Worm (Caenorhabditis elegans) whole organism, young adult: ENCODE results near the gene T20B12.3.
A peak's percentile ranks its signal among the peaks of the same experiment; 100 is the strongest.

Source experiments
- B0035.1 ChIP-seq: sonication (generic microtip); optimal IDR thresholded peaks from 2 replicates; lab custom pipeline; 2016; ENCODE audit warnings: missing genetic modification characterization, mild to moderate bottlenecking, missing compliant biosample characterization, missing genotype, missing genetic modification reagents
- B0261.1 ChIP-seq: sonication (generic microtip); optimal IDR thresholded peaks from 2 replicates; lab custom pipeline; 2016; ENCODE audit warnings: mild to moderate bottlenecking, missing genetic modification characterization, moderate library complexity, missing compliant biosample characterization
- C06A6.2 ChIP-seq: fragments of 200-800 bp; sonication (Bioruptor generic); conservative IDR thresholded peaks from 2 replicates; pipeline ENCODE4 v1.3.6; 2022; ENCODE audit warnings: missing genetic modification characterization, missing compliant biosample characterization
- F23B12.7 ChIP-seq: sonication (generic microtip); optimal IDR thresholded peaks from 2 replicates; lab custom pipeline; 2017; ENCODE audit warnings: missing genetic modification characterization, mild to moderate bottlenecking, missing compliant biosample characterization, antibody characterized with exemption, moderate library complexity; ENCODE audit not compliant: insufficient read depth
- F37B4.10 ChIP-seq: fragments of 200-800 bp; sonication (Bioruptor generic); IDR thresholded peaks from 2 replicates; pipeline ENCODE4 v1.3.6; 2022; ENCODE audit warnings: missing genetic modification characterization, missing compliant biosample characterization
- F49E8.2 ChIP-seq: sonication (generic microtip); optimal IDR thresholded peaks from 3 replicates; lab custom pipeline; 2017; ENCODE audit warnings: missing genetic modification characterization, mild to moderate bottlenecking, missing compliant biosample characterization, antibody characterized with exemption, moderate library complexity; ENCODE audit not compliant: insufficient read depth
- F52B5.7 ChIP-seq: sonication (generic microtip); optimal IDR thresholded peaks from 2 replicates; lab custom pipeline; 2016; ENCODE audit warnings: mild to moderate bottlenecking, missing genetic modification characterization, missing compliant biosample characterization
- F57C9.4 ChIP-seq: sonication (generic microtip); optimal IDR thresholded peaks from 2 replicates; lab custom pipeline; 2017; ENCODE audit warnings: mild to moderate bottlenecking, missing genetic modification characterization, missing compliant biosample characterization
- K11D2.4 ChIP-seq: fragments of 200-800 bp; sonication (Bioruptor generic); IDR thresholded peaks from 2 replicates; pipeline ENCODE4 v1.3.6; 2022; ENCODE audit warnings: missing genetic modification reagents, missing genetic modification characterization, missing compliant biosample characterization
- Y67H2A.10 ChIP-seq: fragments of 200-800 bp; sonication (Bioruptor generic); conservative IDR thresholded peaks from 2 replicates; pipeline ENCODE4 v1.3.6; 2022; ENCODE audit warnings: missing genetic modification reagents, missing genetic modification characterization, missing compliant biosample characterization
- Y79H2A.3 ChIP-seq: fragments of 200-800 bp; sonication (Bioruptor generic); conservative IDR thresholded peaks from 2 replicates; pipeline ENCODE4 v1.3.6; 2022; ENCODE audit warnings: missing genetic modification reagents, missing genetic modification characterization, missing compliant biosample characterization
- athp-1 ChIP-seq: sonication (generic microtip); optimal IDR thresholded peaks from 2 replicates; lab custom pipeline; 2017; ENCODE audit warnings: mild to moderate bottlenecking, missing genetic modification characterization, missing compliant biosample characterization
- bed-2 ChIP-seq: fragments of 200-800 bp; sonication (Bioruptor generic); IDR thresholded peaks from 2 replicates; pipeline ENCODE4 v1.3.6; 2022; ENCODE audit warnings: missing genetic modification reagents, missing genetic modification characterization, missing compliant biosample characterization
- ccch-3 ChIP-seq: fragments of 200-800 bp; sonication (Bioruptor generic); optimal IDR thresholded peaks from 2 replicates; lab custom pipeline; 2018; ENCODE audit warnings: mild to moderate bottlenecking, missing genetic modification characterization, missing compliant biosample characterization
- cebp-1 ChIP-seq, 2 experiments: fragments of 200-800 bp in 1 of 2; sonication (Bioruptor generic) in 1 of 2; sonication (generic microtip) in 1 of 2; IDR thresholded peaks in 1 of 2; optimal IDR thresholded peaks in 1 of 2; 2 replicates each; pipeline versions ENCODE4 v1.3.6 to Lab custom; 2017 to 2022; ENCODE audit warnings: missing compliant biosample characterization in 2 of 2, missing genetic modification characterization in 2 of 2, mild to moderate bottlenecking in 1 of 2, missing genetic modification reagents in 1 of 2, moderate library complexity in 1 of 2
- cebp-2 ChIP-seq: fragments of 200-800 bp; sonication (Bioruptor generic); IDR thresholded peaks from 2 replicates; pipeline ENCODE4 v1.3.6; 2022; ENCODE audit warnings: missing genetic modification characterization, missing compliant biosample characterization
- ceh-40 ChIP-seq: fragments of 200-800 bp; sonication (Bioruptor generic); IDR thresholded peaks from 2 replicates; pipeline ENCODE4 v1.3.6; 2022; ENCODE audit warnings: missing genetic modification characterization, missing compliant biosample characterization
- ceh-79 ChIP-seq: sonication (generic microtip); optimal IDR thresholded peaks from 2 replicates; lab custom pipeline; 2017; ENCODE audit warnings: mild to moderate bottlenecking, missing genetic modification characterization, missing compliant biosample characterization
- ceh-91 ChIP-seq: fragments of 200-800 bp; sonication (Bioruptor generic); IDR thresholded peaks from 2 replicates; pipeline ENCODE4 v1.3.6; 2022; ENCODE audit warnings: missing genetic modification reagents, missing genetic modification characterization, missing compliant biosample characterization
- dpff-1 ChIP-seq: sonication (generic microtip); optimal IDR thresholded peaks from 2 replicates; lab custom pipeline; 2017; ENCODE audit warnings: mild to moderate bottlenecking, missing genetic modification characterization, missing compliant biosample characterization
- dpl-1 ChIP-seq: fragments of 150-350 bp; optimal IDR thresholded peaks from 2 replicates; lab custom pipeline; 2014; ENCODE audit warnings: missing biosample characterization, missing genetic modification reagents, missing genetic modification characterization
- egrh-3 ChIP-seq: fragments of 200-800 bp; sonication (Bioruptor generic); IDR thresholded peaks from 2 replicates; pipeline ENCODE4 v1.3.6; 2022; ENCODE audit warnings: missing genetic modification reagents, missing genetic modification characterization, missing compliant biosample characterization
- ets-4 ChIP-seq: fragments of 200-800 bp; sonication (Bioruptor generic); optimal IDR thresholded peaks from 2 replicates; lab custom pipeline; 2018; ENCODE audit warnings: mild to moderate bottlenecking, missing genetic modification characterization, missing compliant biosample characterization
- fkh-3 ChIP-seq: sonication (generic microtip); optimal IDR thresholded peaks from 2 replicates; lab custom pipeline; 2016; ENCODE audit warnings: mild to moderate bottlenecking, missing genetic modification characterization, missing compliant biosample characterization
- hlh-26 ChIP-seq: fragments of 200-800 bp; sonication (Bioruptor generic); conservative IDR thresholded peaks from 2 replicates; pipeline ENCODE4 v1.3.6; 2022; ENCODE audit warnings: missing genetic modification reagents, missing genetic modification characterization, missing compliant biosample characterization
- hmg-1.2 ChIP-seq: fragments of 200-800 bp; sonication (Bioruptor generic); IDR thresholded peaks from 2 replicates; pipeline ENCODE4 v1.3.6; 2022; ENCODE audit warnings: missing genetic modification reagents, missing genetic modification characterization, missing compliant biosample characterization
- hsf-1 ChIP-seq: fragments of 200-800 bp; sonication (Bioruptor generic); IDR thresholded peaks from 2 replicates; pipeline ENCODE4 v1.3.6; 2022; ENCODE audit warnings: missing genetic modification reagents, missing genetic modification characterization, missing compliant biosample characterization
- lin-26 ChIP-seq: fragments of 200-800 bp; sonication (Bioruptor generic); IDR thresholded peaks from 2 replicates; pipeline ENCODE4 v1.3.6; 2022; ENCODE audit warnings: missing genetic modification reagents, missing genetic modification characterization, missing compliant biosample characterization
- lin-40 ChIP-seq: sonication (generic microtip); optimal IDR thresholded peaks from 2 replicates; lab custom pipeline; 2016; ENCODE audit warnings: missing genetic modification characterization, mild to moderate bottlenecking, missing compliant biosample characterization, missing genotype, missing genetic modification reagents
- lir-1 ChIP-seq: fragments of 200-800 bp; sonication (Bioruptor generic); conservative IDR thresholded peaks from 2 replicates; pipeline ENCODE4 v1.3.6; 2022; ENCODE audit warnings: missing genetic modification reagents, missing genetic modification characterization, missing compliant biosample characterization
- lsy-27 ChIP-seq: sonication (generic microtip); optimal IDR thresholded peaks from 2 replicates; lab custom pipeline; 2017; ENCODE audit warnings: missing genetic modification characterization, mild to moderate bottlenecking, missing compliant biosample characterization, antibody characterized with exemption, missing genotype, borderline replicate concordance; ENCODE audit not compliant: insufficient read depth
- madf-10 ChIP-seq: sonication (generic microtip); optimal IDR thresholded peaks from 2 replicates; lab custom pipeline; 2016; ENCODE audit warnings: mild to moderate bottlenecking, missing genetic modification characterization, missing compliant biosample characterization
- madf-3 ChIP-seq: fragments of 200-800 bp; sonication (Bioruptor generic); IDR thresholded peaks from 2 replicates; pipeline ENCODE4 v1.3.6; 2022; ENCODE audit warnings: missing genetic modification reagents, missing genetic modification characterization, missing compliant biosample characterization
- madf-6 ChIP-seq: fragments of 200-800 bp; sonication (Bioruptor generic); IDR thresholded peaks from 2 replicates; pipeline ENCODE4 v1.3.6; 2022; ENCODE audit warnings: missing genetic modification reagents, missing genetic modification characterization, missing compliant biosample characterization
- mes-4 ChIP-seq: sonication (generic microtip); optimal IDR thresholded peaks from 2 replicates; lab custom pipeline; 2016; ENCODE audit warnings: missing genotype, missing genetic modification characterization, missing compliant biosample characterization
- mxl-1 ChIP-seq: sonication (generic microtip); optimal IDR thresholded peaks from 2 replicates; lab custom pipeline; 2016; ENCODE audit warnings: missing genetic modification characterization, missing compliant biosample characterization
- nhr-120 ChIP-seq: fragments of 200-800 bp; sonication (Bioruptor generic); IDR thresholded peaks from 2 replicates; pipeline ENCODE4 v1.3.6; 2022; ENCODE audit warnings: missing genetic modification characterization, missing compliant biosample characterization
- nhr-179 ChIP-seq: sonication (generic microtip); optimal IDR thresholded peaks from 2 replicates; lab custom pipeline; 2016; ENCODE audit warnings: mild to moderate bottlenecking, missing genetic modification characterization, missing compliant biosample characterization
- pha-4 ChIP-seq: fragments of 150-350 bp; sonication (generic microtip); optimal IDR thresholded peaks from 2 replicates; lab custom pipeline; 2014; ENCODE audit warnings: missing biosample characterization, missing genetic modification reagents, missing genetic modification characterization
- rec-8 ChIP-seq, 2 experiments: sonication (generic microtip); optimal IDR thresholded peaks; 2 replicates each; lab custom pipeline; 2016; ENCODE audit warnings: mild to moderate bottlenecking in 2 of 2, missing genetic modification characterization in 2 of 2, missing genetic modification reagents in 2 of 2, missing genotype in 2 of 2, missing biosample characterization in 1 of 2, missing compliant biosample characterization in 1 of 2, moderate library complexity in 1 of 2
- sdz-38 ChIP-seq: sonication (generic microtip); optimal IDR thresholded peaks from 2 replicates; lab custom pipeline; 2016; ENCODE audit warnings: missing genotype, missing genetic modification characterization, missing compliant biosample characterization
- sea-2 ChIP-seq: fragments of 200-800 bp; sonication (Bioruptor generic); IDR thresholded peaks from 2 replicates; pipeline ENCODE4 v1.3.6; 2022; ENCODE audit warnings: missing genetic modification characterization, missing compliant biosample characterization
- snpc-1.1 ChIP-seq: sonication (generic microtip); optimal IDR thresholded peaks from 2 replicates; lab custom pipeline; 2017; ENCODE audit warnings: missing genetic modification characterization, mild to moderate bottlenecking, missing compliant biosample characterization, antibody characterized with exemption, moderate library complexity, missing genotype, missing genetic modification reagents; ENCODE audit not compliant: insufficient read depth
- sptf-2 ChIP-seq: fragments of 200-800 bp; sonication (Bioruptor generic); optimal IDR thresholded peaks from 2 replicates; lab custom pipeline; 2018; ENCODE audit warnings: mild to moderate bottlenecking, missing genetic modification characterization, missing compliant biosample characterization
- tbp1 ChIP-seq: fragments of 200-800 bp; sonication (Bioruptor generic); optimal IDR thresholded peaks from 2 replicates; lab custom pipeline; 2018; ENCODE audit warnings: mild to moderate bottlenecking, missing genetic modification characterization, missing compliant biosample characterization
- zim-3 ChIP-seq: sonication (generic microtip); optimal IDR thresholded peaks from 2 replicates; lab custom pipeline; 2017; ENCODE audit warnings: mild to moderate bottlenecking, missing genetic modification characterization, moderate library complexity, missing compliant biosample characterization
- ztf-25 ChIP-seq: fragments of 200-800 bp; sonication (Bioruptor generic); IDR thresholded peaks from 2 replicates; pipeline ENCODE4 v1.3.6; 2022; ENCODE audit warnings: missing genetic modification reagents, missing genetic modification characterization, missing compliant biosample characterization
- ztf-6 ChIP-seq: fragments of 200-800 bp; sonication (Bioruptor generic); IDR thresholded peaks from 2 replicates; pipeline ENCODE4 v1.3.6; 2022; ENCODE audit warnings: missing genetic modification reagents, missing genetic modification characterization, missing compliant biosample characterization

T20B12.3 gene

ce11 chrIII:7336214-7336613 lies 45.7 kb upstream of the T20B12.3 start, which contains the start of gene gsp-2:
TSS of gene gsp-2 (plus strand) at chrIII:7336587.
- TF ChIP-seq sea-2 (GFP tag; lab: Robert Waterston, UW) (no peak), dpff-1 (tag; lab: Kevin White, UChicago) (no peak), lsy-27 (tag; lab: Kevin White, UChicago) (peak; percentile 26), lin-26 (GFP tag; lab: Robert Waterston, UW) (0 out of 2 replicates have a peak, but pooled peaks have one; percentile 34), F37B4.10 (GFP tag; lab: Robert Waterston, UW) (no peak), rec-8 (tag; optimal IDR thresholded peaks at IDR 0.05; lab: Kevin White, UChicago) (no peak), F57C9.4 (tag; lab: Kevin White, UChicago) (no peak), fkh-3 (tag; lab: Kevin White, UChicago) (no peak), K11D2.4 (GFP tag; lab: Robert Waterston, UW) (no peak), ztf-6 (GFP tag; lab: Robert Waterston, UW) (no peak), hlh-26 (GFP tag; lab: Robert Waterston, UW) (no peak), dpl-1 (GFP tag; lab: Kevin White, UChicago) (peak; percentile 13), mes-4 (tag; lab: Kevin White, UChicago) (no peak), pha-4 (tag; lab: Kevin White, UChicago) (peak; percentile 3), zim-3 (no peak), sdz-38 (tag; lab: Kevin White, UChicago) (no peak), nhr-120 (no peak), ets-4 (no peak), bed-2 (no peak), C06A6.2 (GFP tag; lab: Robert Waterston, UW) (no peak), F52B5.7 (tag; lab: Kevin White, UChicago) (no peak), ztf-25 (no peak), B0035.1 (tag; lab: Kevin White, UChicago) (no peak), ccch-3 (GFP tag; lab: Kevin White, UChicago) (no peak), cebp-1 (GFP tag; IDR thresholded peaks at IDR 0.05; lab: Robert Waterston, UW) (no peak), cebp-1 (tag; optimal IDR thresholded peaks at IDR 0.05; lab: Kevin White, UChicago) (peak; percentile 69), F23B12.7 (tag; lab: Kevin White, UChicago) (peak; percentile 71), madf-3 (GFP tag; lab: Robert Waterston, UW) (0 out of 2 replicates have a peak, but pooled peaks have one; percentile 34), ceh-79 (tag; lab: Kevin White, UChicago) (no peak), athp-1 (tag; lab: Kevin White, UChicago) (no peak), F49E8.2 (tag; lab: Kevin White, UChicago) (no peak), cebp-2 (GFP tag; lab: Robert Waterston, UW) (0 out of 2 replicates have a peak, but pooled peaks have one; percentile 14), egrh-3 (peak; percentile 60; the same call in 1 of the 2 replicates), hmg-1.2 (GFP tag; lab: Robert Waterston, UW) (peak; percentile 47; the same call in 1 of the 2 replicates), sptf-2 (GFP tag; lab: Kevin White, UChicago) (no peak), madf-10 (tag; lab: Kevin White, UChicago) (no peak), ceh-40 (GFP tag; lab: Robert Waterston, UW) (no peak), lir-1 (GFP tag; lab: Robert Waterston, UW) (peak; percentile 62; the same call in 1 of the 2 replicates), madf-6 (GFP tag; lab: Robert Waterston, UW) (peak; percentile 71; the same call in 1 of the 2 replicates), tbp1 (GFP tag; lab: Kevin White, UChicago) (peak; percentile 54), mxl-1 (tag; lab: Kevin White, UChicago) (no peak), Y67H2A.10 (peak; percentile 34; the same call in 1 of the 2 replicates), snpc-1.1 (peak; percentile 27), hsf-1 (GFP tag; lab: Robert Waterston, UW) (no peak), Y79H2A.3 (GFP tag; lab: Robert Waterston, UW) (no peak), B0261.1 (tag; lab: Kevin White, UChicago) (no peak), lin-40 (peak; percentile 6), nhr-179 (tag; lab: Kevin White, UChicago) (no peak), ceh-91 (peak; percentile 36; the same call in 1 of the 2 replicates)
